Worm (Caenorhabditis elegans): ENCODE results near the gene F47G9.6.

Gene F47G9.6

ce11 chrV:11326914-11327367 lies 2.3 kb upstream of the F47G9.6 start, which contains the start of gene tmed-10 (continued):
- TF ChIP-seq lag-1 (GFP tag; IDR thresholded peaks at IDR 0.05) (no peak), hmg-1.2 (GFP tag; IDR thresholded peaks at IDR 0.05) (peak; percentile 77), lir-1 (GFP tag; conservative IDR thresholded peaks at IDR 0.05) (peak; percentile 70; the same call in 1 of the 2 replicates), lin-40 (tag; optimal IDR thresholded peaks at IDR 0.05) (no peak), nfyb-1 (GFP tag; IDR thresholded peaks at IDR 0.05) (peak; percentile 76), snpc-4 (GFP tag; optimal IDR thresholded peaks at IDR 0.05) (peak; percentile 28), snpc-4 (tag; optimal IDR thresholded peaks at IDR 0.05) (peak in 3 of 4 experiments; percentile 27 to 72 (median 57)), egl-44 (GFP tag; IDR thresholded peaks at IDR 0.05) (0 out of 2 replicates have a peak, but pooled peaks have one; percentile 24), snpc-3.4 (tag; optimal IDR thresholded peaks at IDR 0.05) (peak; percentile 41), hsf-1 (GFP tag; IDR thresholded peaks at IDR 0.05) (no peak), ztf-18 (tag; optimal IDR thresholded peaks at IDR 0.05) (peak; percentile 44), F33H1.4 (GFP tag; IDR thresholded peaks at IDR 0.05) (peak; percentile 55), lin-54 (GFP tag; optimal IDR thresholded peaks at IDR 0.05) (peak; percentile 63), D2030.7 (GFP tag; IDR thresholded peaks at IDR 0.05) (peak; percentile 88), lin-35 (GFP tag; optimal IDR thresholded peaks at IDR 0.05) (no peak), rec-8 (tag; optimal IDR thresholded peaks at IDR 0.05) (no peak), Y79H2A.3 (GFP tag; conservative IDR thresholded peaks at IDR 0.05) (0 out of 2 replicates have a peak, but pooled peaks have one; percentile 37), egrh-3 (GFP tag; IDR thresholded peaks at IDR 0.05) (0 out of 2 replicates have a peak, but pooled peaks have one; percentile 7), ceh-100 (GFP tag; IDR thresholded peaks at IDR 0.05) (peak; percentile 89), madf-6 (GFP tag; IDR thresholded peaks at IDR 0.05) (peak; percentile 76), gei-17 (GFP tag; optimal IDR thresholded peaks at IDR 0.05) (no peak), let-607 (tag; optimal IDR thresholded peaks at IDR 0.05) (peak; percentile 93 to 94), attf-6 (GFP tag; IDR thresholded peaks at IDR 0.05) (0 out of 2 replicates have a peak, but pooled peaks have one; percentile 13)

ce11 chrV:11328613-11329012 lies 587 bp upstream of the F47G9.6 start:
- peak; percentile 22; the same call in 1 of the 2 replicates for TF ChIP-seq hmg-1.2 (GFP tag; IDR thresholded peaks at IDR 0.05)
- 0 out of 2 replicates have a peak, but pooled peaks have one; percentile 37 for TF ChIP-seq D2030.7 (GFP tag; IDR thresholded peaks at IDR 0.05)
- TF ChIP-seq Y79H2A.3 (GFP tag; conservative IDR thresholded peaks at IDR 0.05), result 0 out of 2 replicates have a peak, but pooled peaks have one; percentile 56
- TF ChIP-seq ceh-91 (GFP tag; IDR thresholded peaks at IDR 0.05), result peak; percentile 54
- TF ChIP-seq Y67H2A.10 (GFP tag; conservative IDR thresholded peaks at IDR 0.05), result 0 out of 2 replicates have a peak, but pooled peaks have one; percentile 13
- peak; percentile 73; the same call in 1 of the 2 replicates for TF ChIP-seq ztf-28 (GFP tag; IDR thresholded peaks at IDR 0.05)
- peak; percentile 92 for TF ChIP-seq ceh-100 (GFP tag; IDR thresholded peaks at IDR 0.05)
- peak; percentile 49; the same call in 1 of the 2 replicates for TF ChIP-seq egrh-3 (GFP tag; IDR thresholded peaks at IDR 0.05)
- peak; percentile 31; the same call in 1 of the 2 replicates for TF ChIP-seq pbrm-1 (GFP tag; IDR thresholded peaks at IDR 0.05)
- peak; percentile 78 for TF ChIP-seq mcd-1 (GFP tag; IDR thresholded peaks at IDR 0.05)
- TF ChIP-seq dox-1 (GFP tag; IDR thresholded peaks at IDR 0.05), result peak; percentile 53; the same call in 1 of the 2 replicates

ce11 chrV:11331811-11332210 lies 2.6 kb downstream of the F47G9.6 start:
- TF ChIP-seq lin-26 (GFP tag; IDR thresholded peaks at IDR 0.05), result peak; percentile 83
- peak; percentile 40; the same call in 1 of the 2 replicates for TF ChIP-seq rcor-1 (GFP tag; IDR thresholded peaks at IDR 0.05)
- peak; percentile 46; the same call in 1 of the 2 replicates for TF ChIP-seq mcd-1 (GFP tag; IDR thresholded peaks at IDR 0.05)
- peak; percentile 61 for TF ChIP-seq dox-1 (GFP tag; IDR thresholded peaks at IDR 0.05)
- TF ChIP-seq D2030.7 (GFP tag; IDR thresholded peaks at IDR 0.05), result peak; percentile 51
- TF ChIP-seq nhr-120 (GFP tag; IDR thresholded peaks at IDR 0.05), result peak; percentile 35; the same call in 1 of the 2 replicates
- TF ChIP-seq ztf-25 (GFP tag; IDR thresholded peaks at IDR 0.05), result peak; percentile 81
- 0 out of 2 replicates have a peak, but pooled peaks have one; percentile 56 for TF ChIP-seq Y56A3A.18 (GFP tag; IDR thresholded peaks at IDR 0.05)
- 0 out of 2 replicates have a peak, but pooled peaks have one; percentile 37 for TF ChIP-seq pbrm-1 (GFP tag; IDR thresholded peaks at IDR 0.05)
- TF ChIP-seq hmg-1.2 (GFP tag; IDR thresholded peaks at IDR 0.05), result peak; percentile 60
- TF ChIP-seq egrh-3 (GFP tag; IDR thresholded peaks at IDR 0.05), result peak; percentile 31; the same call in 1 of the 2 replicates
- peak; percentile 52; the same call in 1 of the 2 replicates for TF ChIP-seq madf-6 (GFP tag; IDR thresholded peaks at IDR 0.05)

Data from whole organism, young adult.